Worm (Caenorhabditis elegans) whole organism, midembryonic: ENCODE results near the gene folt-2.

Experiments
- T22C8.4 ChIP-seq: fragments of 200-800 bp; sonication (Bioruptor generic); IDR thresholded peaks from 2 replicates; pipeline ENCODE4 v1.3.6; 2022; ENCODE audit warnings: missing genetic modification characterization, missing compliant biosample characterization
- cog-1 ChIP-seq: sonication (generic microtip); optimal IDR thresholded peaks from 2 replicates; lab custom pipeline; 2016; ENCODE audit warnings: missing genetic modification characterization, missing compliant biosample characterization
- flt-1 ChIP-seq: fragments of 200-800 bp; sonication (Bioruptor generic); IDR thresholded peaks from 2 replicates; pipeline ENCODE4 v1.3.6; 2022; ENCODE audit warnings: missing genetic modification characterization, missing compliant biosample characterization
- ref-1 ChIP-seq: fragments of 200-800 bp; sonication (Bioruptor generic); conservative IDR thresholded peaks from 2 replicates; pipeline ENCODE4 v1.3.6; 2022; ENCODE audit warnings: missing genetic modification reagents, missing genetic modification characterization, missing compliant biosample characterization
- tab-1 ChIP-seq: fragments of 200-800 bp; sonication (Bioruptor generic); IDR thresholded peaks from 2 replicates; pipeline ENCODE4 v1.3.6; 2022; ENCODE audit warnings: missing genetic modification characterization, missing compliant biosample characterization
- ztf-23 ChIP-seq: fragments of 200-800 bp; sonication (Bioruptor generic); IDR thresholded peaks from 2 replicates; pipeline ENCODE4 v1.3.6; 2022; ENCODE audit warnings: missing genetic modification reagents, missing genetic modification characterization, missing compliant biosample characterization
- ztf-29 ChIP-seq: fragments of 200-800 bp; sonication (Bioruptor generic); IDR thresholded peaks from 2 replicates; pipeline ENCODE4 v1.3.6; 2022; ENCODE audit warnings: missing genetic modification reagents, missing genetic modification characterization, missing compliant biosample characterization

- TF ChIP-seq cog-1 (tag; lab: Kevin White, UChicago) (no peak), T22C8.4 (GFP tag; lab: Robert Waterston, UW) (no peak), flt-1 (GFP tag; lab: Robert Waterston, UW) (no peak), tab-1 (GFP tag; lab: Robert Waterston, UW) (no peak), ztf-29 (no peak), ztf-23 (GFP tag; lab: Robert Waterston, UW) (no peak), ref-1 (GFP tag; lab: Robert Waterston, UW) (no peak)
These were observed 27.0 kb downstream of the folt-2 start, which contains the start of gene srj-49 for ce11 chrV:2848290-2848937.
